Worm (Caenorhabditis elegans) whole organism, L3 larva: Measurements from ENCODE around the gene elf-1.

Experiments used
- aly-2 ChIP-seq: fragments of 150-350 bp; optimal IDR thresholded peaks from 2 replicates; lab custom pipeline; 2014; ENCODE audit warnings: missing biosample characterization, missing genetic modification characterization
- elt-1 ChIP-seq: fragments of 150-350 bp; optimal IDR thresholded peaks from 2 replicates; lab custom pipeline; 2014; ENCODE audit warnings: missing biosample characterization, missing genetic modification characterization
- fos-1 ChIP-seq: fragments of 150-350 bp; optimal IDR thresholded peaks from 2 replicates; lab custom pipeline; 2014; ENCODE audit warnings: missing biosample characterization, missing genetic modification characterization
- hmg-11 ChIP-seq: sonication (generic microtip); optimal IDR thresholded peaks from 2 replicates; lab custom pipeline; 2016; ENCODE audit warnings: missing genetic modification characterization, missing compliant biosample characterization
- mdl-1 ChIP-seq: fragments of 150-350 bp; optimal IDR thresholded peaks from 2 replicates; lab custom pipeline; 2014; ENCODE audit warnings: missing biosample characterization, missing genetic modification characterization
- nhr-11 ChIP-seq: fragments of 150-350 bp; optimal IDR thresholded peaks from 2 replicates; lab custom pipeline; 2014; ENCODE audit warnings: missing biosample characterization, missing genetic modification characterization
- nhr-28 ChIP-seq: fragments of 150-350 bp; optimal IDR thresholded peaks from 2 replicates; lab custom pipeline; 2014; ENCODE audit warnings: missing biosample characterization, missing genetic modification characterization
- skn-1 ChIP-seq: fragments of 150-350 bp; optimal IDR thresholded peaks from 2 replicates; lab custom pipeline; 2014; ENCODE audit warnings: missing biosample characterization, missing genetic modification characterization
- unc-39 ChIP-seq: sonication (generic microtip); optimal IDR thresholded peaks from 4 replicates; lab custom pipeline; 2017; ENCODE audit warnings: missing biosample characterization, missing genetic modification characterization
- unc-62 ChIP-seq: fragments of 150-350 bp; sonication (generic microtip); optimal IDR thresholded peaks from 4 replicates; lab custom pipeline; 2014; ENCODE audit warnings: missing biosample characterization, missing genetic modification reagents, missing genetic modification characterization
- zag-1 ChIP-seq: fragments of 150-350 bp; optimal IDR thresholded peaks from 2 replicates; lab custom pipeline; 2014; ENCODE audit warnings: missing biosample characterization, missing genetic modification characterization
- ztf-11 ChIP-seq: fragments of 150-350 bp; optimal IDR thresholded peaks from 2 replicates; lab custom pipeline; 2014; ENCODE audit warnings: missing biosample characterization, missing genetic modification characterization
- ztf-4 ChIP-seq: fragments of 150-350 bp; optimal IDR thresholded peaks from 2 replicates; lab custom pipeline; 2014; ENCODE audit warnings: missing biosample characterization, missing genetic modification characterization

DNA sequence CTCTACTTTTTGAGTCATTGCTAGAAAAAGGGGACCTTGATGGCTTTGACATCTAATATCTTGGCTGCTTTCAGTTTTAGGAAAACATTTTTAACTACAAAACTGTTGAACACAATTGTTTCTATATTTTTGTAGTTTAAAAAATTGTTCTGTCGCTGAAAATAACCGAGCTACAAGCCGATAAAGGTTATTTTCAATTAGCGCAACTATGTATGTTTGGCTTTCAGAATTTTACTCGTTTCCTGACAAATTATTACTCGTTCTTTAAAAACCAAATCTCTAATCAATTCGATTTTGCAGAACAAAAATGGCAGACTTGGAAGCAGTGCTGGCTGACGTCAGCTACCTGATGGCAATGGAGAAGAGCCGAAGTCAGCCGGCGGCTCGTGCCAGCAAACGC, 13.1 kb upstream of the elf-1 start, which contains the start of gene grk-2:
- TF ChIP-seq aly-2 = no peak
- no peak for TF ChIP-seq unc-39 (tag; lab: Kevin White, UChicago)
- TF ChIP-seq ztf-11 (tag; lab: Kevin White, UChicago) = no peak
- no peak for TF ChIP-seq nhr-28 (tag; lab: Kevin White, UChicago)
- no peak for TF ChIP-seq zag-1 (tag; lab: Kevin White, UChicago)
- no peak for TF ChIP-seq nhr-11 (tag; lab: Kevin White, UChicago)
- no peak for TF ChIP-seq ztf-4 (tag; lab: Kevin White, UChicago)
- TF ChIP-seq hmg-11 (tag; lab: Kevin White, UChicago) = no peak
- no peak for TF ChIP-seq fos-1
- TF ChIP-seq mdl-1 (tag; lab: Kevin White, UChicago) = no peak
- no peak for TF ChIP-seq skn-1 (tag; lab: Kevin White, UChicago)
- no peak for TF ChIP-seq elt-1 (tag; lab: Kevin White, UChicago)
- no peak for TF ChIP-seq unc-62 (GFP tag; lab: Kevin White, UChicago)
